Fruit fly (Drosophila melanogaster) whole organism, embryonic: Measurements from ENCODE around the gene CG31681.

Experiments used
- CG1024 ChIP-seq: fragments of 200-800 bp; sonication (Bioruptor generic); IDR thresholded peaks from 2 replicates; pipeline ENCODE4 v1.3.6; 2022; ENCODE audit warnings: missing biosample characterization, missing genetic modification characterization
- CG17802 ChIP-seq: fragments of 200-800 bp; sonication (Bioruptor generic); optimal IDR thresholded peaks from 2 replicates; lab custom pipeline; 2018; ENCODE audit warnings: missing biosample characterization, mild to moderate bottlenecking, missing genetic modification characterization, moderate library complexity
- CG18619 ChIP-seq: fragments of 200-800 bp; sonication (Bioruptor generic); optimal IDR thresholded peaks from 3 replicates; lab custom pipeline; 2017; ENCODE audit warnings: missing biosample characterization, mild to moderate bottlenecking, missing genetic modification characterization
- CG2202 ChIP-seq: fragments of 200-800 bp; sonication (Bioruptor generic); optimal IDR thresholded peaks from 2 replicates; lab custom pipeline; 2018; ENCODE audit warnings: missing biosample characterization, mild to moderate bottlenecking, missing genetic modification characterization
- CG6175 ChIP-seq: fragments of 200-800 bp; sonication (Bioruptor generic); IDR thresholded peaks from 3 replicates; pipeline ENCODE4 v1.3.6; 2022; ENCODE audit warnings: missing biosample characterization, missing genetic modification characterization
- CG8478 ChIP-seq: fragments of >200 bp; optimal IDR thresholded peaks from 2 replicates; lab custom pipeline; 2018
- Ets65A ChIP-seq: fragments of 200-800 bp; sonication (Bioruptor generic); peaks from one replicate; lab custom pipeline; 2016; ENCODE audit warnings: missing biosample characterization, missing genetic modification characterization
- Myb ChIP-seq: fragments of 200-800 bp; sonication (Bioruptor generic); optimal IDR thresholded peaks from 2 replicates; lab custom pipeline; 2016; ENCODE audit warnings: missing biosample characterization, missing genetic modification characterization
- Optix ChIP-seq: fragments of 200-800 bp; sonication (Bioruptor generic); IDR thresholded peaks from 3 replicates; pipeline ENCODE4 v1.3.6; 2022; ENCODE audit warnings: missing biosample characterization, missing genetic modification characterization
- kay ChIP-seq: fragments of 200-800 bp; sonication (Bioruptor generic); optimal IDR thresholded peaks from 2 replicates; lab custom pipeline; 2016; ENCODE audit warnings: missing biosample characterization, missing genetic modification characterization
- vfl ChIP-seq: fragments of 200-800 bp; sonication (Bioruptor generic); optimal IDR thresholded peaks from 2 replicates; lab custom pipeline; 2016; ENCODE audit warnings: missing biosample characterization, missing genetic modification characterization

DNA sequence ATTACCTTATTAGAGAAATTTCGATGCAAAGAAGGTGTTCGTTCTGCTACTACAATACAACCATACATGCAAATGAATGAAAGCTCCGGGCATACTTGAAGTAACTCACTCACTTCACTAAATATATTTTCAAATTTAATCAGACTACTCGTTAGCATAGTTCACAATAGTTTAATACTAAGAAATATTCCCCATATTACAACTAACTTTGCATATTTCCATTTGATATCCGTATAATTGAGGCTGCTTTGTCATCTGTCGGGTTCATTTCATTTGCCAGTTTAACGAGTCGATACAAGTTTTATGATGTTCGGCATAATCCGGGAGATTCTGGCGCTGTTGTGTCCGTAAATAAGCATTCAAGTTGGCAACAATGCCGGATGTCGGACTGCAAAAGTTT is 4.0 kb upstream of the CG31681 start, which contains the start of gene robl22E:
- no peak for TF ChIP-seq vfl (GFP tag; lab: Kevin White, UChicago)
- TF ChIP-seq CG8478 (lab: Kevin White, UChicago): no peak
- TF ChIP-seq kay (GFP tag; lab: Kevin White, UChicago): no peak
- TF ChIP-seq CG2202 (tag; lab: Kevin White, UChicago): no peak
- TF ChIP-seq CG6175 (GFP tag; lab: Robert Waterston, UW): no peak
- no peak for TF ChIP-seq CG1024 (GFP tag; lab: Robert Waterston, UW)
- TF ChIP-seq CG17802 (tag; lab: Kevin White, UChicago): no peak
- TF ChIP-seq Optix (GFP tag; lab: Robert Waterston, UW): no peak
- no peak for TF ChIP-seq Ets65A (GFP tag; lab: Kevin White, UChicago)
- no peak for TF ChIP-seq CG18619 (GFP tag; lab: Kevin White, UChicago)
- TF ChIP-seq Myb (GFP tag; lab: Kevin White, UChicago): no peak
